Worm (Caenorhabditis elegans) whole organism, late embryonic: ENCODE data around the gene vhl-1.

Experiments
- C08G9.2 ChIP-seq: sonication (generic microtip); optimal IDR thresholded peaks from 2 replicates; lab custom pipeline; 2016; ENCODE audit warnings: mild to moderate bottlenecking, missing genetic modification characterization, moderate library complexity, missing compliant biosample characterization
- F13H6.1 ChIP-seq: sonication (generic microtip); optimal IDR thresholded peaks from 2 replicates; lab custom pipeline; 2016; ENCODE audit warnings: missing genetic modification characterization, missing compliant biosample characterization
- K09A11.1 ChIP-seq: sonication (generic microtip); optimal IDR thresholded peaks from 2 replicates; lab custom pipeline; 2017; ENCODE audit warnings: antibody characterized with exemption, mild to moderate bottlenecking, missing genetic modification characterization, missing compliant biosample characterization; ENCODE audit not compliant: insufficient read depth
- T23F11.4 ChIP-seq: fragments of 200-800 bp; sonication (Bioruptor generic); optimal IDR thresholded peaks from 2 replicates; lab custom pipeline; 2018; ENCODE audit warnings: mild to moderate bottlenecking, missing genetic modification characterization, missing compliant biosample characterization
- ama-1 ChIP-seq: fragments of 150-350 bp; optimal IDR thresholded peaks from 2 replicates; lab custom pipeline; 2014
- ceh-14 ChIP-seq: sonication (generic microtip); optimal IDR thresholded peaks from 2 replicates; lab custom pipeline; 2016; ENCODE audit warnings: missing genotype, missing genetic modification characterization, missing compliant biosample characterization
- ceh-18 ChIP-seq: sonication (generic microtip); optimal IDR thresholded peaks from 2 replicates; lab custom pipeline; 2016; ENCODE audit warnings: missing genetic modification characterization, missing compliant biosample characterization
- ceh-2 ChIP-seq: sonication (generic microtip); optimal IDR thresholded peaks from 2 replicates; lab custom pipeline; 2016; ENCODE audit warnings: missing genotype, missing genetic modification characterization, missing compliant biosample characterization
- ceh-22 ChIP-seq: sonication (generic microtip); optimal IDR thresholded peaks from 2 replicates; lab custom pipeline; 2017; ENCODE audit warnings: missing biosample characterization, missing genetic modification characterization
- ceh-24 ChIP-seq: sonication (generic microtip); optimal IDR thresholded peaks from 2 replicates; lab custom pipeline; 2016; ENCODE audit warnings: mild to moderate bottlenecking, missing genetic modification characterization, missing compliant biosample characterization
- ceh-31 ChIP-seq: sonication (generic microtip); optimal IDR thresholded peaks from 2 replicates; lab custom pipeline; 2016; ENCODE audit warnings: missing genetic modification characterization, missing compliant biosample characterization
- ceh-34 ChIP-seq: sonication (generic microtip); optimal IDR thresholded peaks from 2 replicates; lab custom pipeline; 2016; ENCODE audit warnings: mild to moderate bottlenecking, missing genetic modification characterization, missing compliant biosample characterization
- ceh-48 ChIP-seq: sonication (generic microtip); optimal IDR thresholded peaks from 2 replicates; lab custom pipeline; 2016; ENCODE audit warnings: missing genetic modification characterization, inconsistent platforms, missing compliant biosample characterization
- ceh-6 ChIP-seq: fragments of 200-800 bp; sonication (Bioruptor generic); optimal IDR thresholded peaks from 2 replicates; lab custom pipeline; 2018; ENCODE audit warnings: mild to moderate bottlenecking, missing genetic modification characterization, missing compliant biosample characterization
- che-1 ChIP-seq: sonication (generic microtip); optimal IDR thresholded peaks from 2 replicates; lab custom pipeline; 2016; ENCODE audit warnings: mild to moderate bottlenecking, missing genetic modification characterization, missing compliant biosample characterization
- dmd-4 ChIP-seq: sonication (generic microtip); optimal IDR thresholded peaks from 2 replicates; lab custom pipeline; 2016; ENCODE audit warnings: borderline replicate concordance, missing genetic modification characterization, missing compliant biosample characterization
- dve-1 ChIP-seq: sonication (generic microtip); optimal IDR thresholded peaks from 2 replicates; lab custom pipeline; 2017; ENCODE audit warnings: antibody characterized with exemption, mild to moderate bottlenecking, missing genetic modification characterization, missing compliant biosample characterization
- elt-2 ChIP-seq: sonication (generic microtip); optimal IDR thresholded peaks from 2 replicates; lab custom pipeline; 2016; ENCODE audit warnings: missing genetic modification reagents, missing genetic modification characterization, missing compliant biosample characterization
- elt-4 ChIP-seq: sonication (generic microtip); optimal IDR thresholded peaks from 2 replicates; lab custom pipeline; 2016; ENCODE audit warnings: missing genetic modification characterization, missing compliant biosample characterization
- ets-4 ChIP-seq: sonication (generic microtip); optimal IDR thresholded peaks from 2 replicates; lab custom pipeline; 2016; ENCODE audit warnings: missing genetic modification characterization, missing compliant biosample characterization
- fkh-6 ChIP-seq: sonication (generic microtip); optimal IDR thresholded peaks from 2 replicates; lab custom pipeline; 2016; ENCODE audit warnings: missing genetic modification characterization, missing compliant biosample characterization
- hlh-13 ChIP-seq: fragments of 200-800 bp; sonication (Bioruptor generic); optimal IDR thresholded peaks from 2 replicates; lab custom pipeline; 2018; ENCODE audit warnings: mild to moderate bottlenecking, missing genetic modification characterization, missing compliant biosample characterization
- lim-6 ChIP-seq: sonication (generic microtip); optimal IDR thresholded peaks from 2 replicates; lab custom pipeline; 2016; ENCODE audit warnings: missing genetic modification characterization, missing compliant biosample characterization
- lin-11 ChIP-seq: fragments of 200-800 bp; sonication (Bioruptor generic); optimal IDR thresholded peaks from 2 replicates; lab custom pipeline; 2018; ENCODE audit warnings: mild to moderate bottlenecking, missing genetic modification characterization, missing compliant biosample characterization
- madf-2 ChIP-seq: sonication (generic microtip); optimal IDR thresholded peaks from 2 replicates; lab custom pipeline; 2017; ENCODE audit warnings: missing genetic modification characterization, missing compliant biosample characterization
- mec-3 ChIP-seq: sonication (generic microtip); optimal IDR thresholded peaks from 2 replicates; lab custom pipeline; 2016; ENCODE audit warnings: borderline replicate concordance, missing genetic modification characterization, missing compliant biosample characterization
- nfya-1 ChIP-seq: sonication (generic microtip); optimal IDR thresholded peaks from 2 replicates; lab custom pipeline; 2017; ENCODE audit warnings: missing genetic modification characterization, mild to moderate bottlenecking, missing compliant biosample characterization, antibody characterized with exemption, moderate library complexity
- nhr-232 ChIP-seq: sonication (generic microtip); optimal IDR thresholded peaks from 2 replicates; lab custom pipeline; 2016; ENCODE audit warnings: missing genetic modification characterization, missing compliant biosample characterization
- odd-2 ChIP-seq: sonication (generic microtip); optimal IDR thresholded peaks from 2 replicates; lab custom pipeline; 2017; ENCODE audit warnings: antibody characterized with exemption, mild to moderate bottlenecking, missing genetic modification characterization, missing compliant biosample characterization
- pat-9 ChIP-seq: fragments of 200-800 bp; sonication (Bioruptor generic); optimal IDR thresholded peaks from 2 replicates; lab custom pipeline; 2018; ENCODE audit warnings: mild to moderate bottlenecking, missing genetic modification characterization, moderate library complexity, missing compliant biosample characterization
- pha-2 ChIP-seq: sonication (generic microtip); optimal IDR thresholded peaks from 2 replicates; lab custom pipeline; 2017; ENCODE audit warnings: mild to moderate bottlenecking, missing genetic modification characterization, missing compliant biosample characterization
- pha-4 ChIP-seq: fragments of 150-350 bp; optimal IDR thresholded peaks from 2 replicates; lab custom pipeline; 2018; ENCODE audit warnings: missing biosample characterization, missing genetic modification reagents, missing genetic modification characterization
- pqm-1 ChIP-seq: sonication (generic microtip); optimal IDR thresholded peaks from 2 replicates; lab custom pipeline; 2016; ENCODE audit warnings: missing genetic modification characterization, missing compliant biosample characterization
- pros-1 ChIP-seq: fragments of 150-350 bp; optimal IDR thresholded peaks from 2 replicates; lab custom pipeline; 2014; ENCODE audit warnings: missing biosample characterization, missing genetic modification reagents, missing genetic modification characterization
- ref-2 ChIP-seq: sonication (generic microtip); optimal IDR thresholded peaks from 2 replicates; lab custom pipeline; 2016; ENCODE audit warnings: missing genetic modification characterization, missing compliant biosample characterization
- rnt-1 ChIP-seq: sonication (generic microtip); optimal IDR thresholded peaks from 2 replicates; lab custom pipeline; 2016; ENCODE audit warnings: missing genetic modification characterization, missing compliant biosample characterization
- sox-4 ChIP-seq: sonication (generic microtip); optimal IDR thresholded peaks from 2 replicates; lab custom pipeline; 2017; ENCODE audit warnings: mild to moderate bottlenecking, missing genetic modification characterization, inconsistent platforms, missing compliant biosample characterization
- tbx-2 ChIP-seq: sonication (generic microtip); optimal IDR thresholded peaks from 2 replicates; lab custom pipeline; 2016; ENCODE audit warnings: missing genetic modification characterization, missing compliant biosample characterization
- unc-3 ChIP-seq, 2 experiments: fragments of 200-800 bp in 1 of 2; sonication (Bioruptor generic) in 1 of 2; sonication (generic microtip) in 1 of 2; conservative IDR thresholded peaks in 1 of 2; optimal IDR thresholded peaks in 1 of 2; 2 replicates each; pipeline versions ENCODE4 v1.3.6 to Lab custom; 2016 to 2022; ENCODE audit warnings: missing compliant biosample characterization in 2 of 2, missing genetic modification characterization in 2 of 2, missing genetic modification reagents in 1 of 2
- unc-42 ChIP-seq: sonication (generic microtip); optimal IDR thresholded peaks from 2 replicates; lab custom pipeline; 2016; ENCODE audit warnings: missing genotype, missing genetic modification characterization, missing compliant biosample characterization
- unc-55 ChIP-seq: sonication (generic microtip); optimal IDR thresholded peaks from 2 replicates; lab custom pipeline; 2017; ENCODE audit warnings: missing biosample characterization, missing genetic modification reagents, missing genetic modification characterization
- unc-86 ChIP-seq: sonication (generic microtip); optimal IDR thresholded peaks from 2 replicates; lab custom pipeline; 2016; ENCODE audit warnings: missing genetic modification characterization, missing compliant biosample characterization

vhl-1 gene

DNA sequence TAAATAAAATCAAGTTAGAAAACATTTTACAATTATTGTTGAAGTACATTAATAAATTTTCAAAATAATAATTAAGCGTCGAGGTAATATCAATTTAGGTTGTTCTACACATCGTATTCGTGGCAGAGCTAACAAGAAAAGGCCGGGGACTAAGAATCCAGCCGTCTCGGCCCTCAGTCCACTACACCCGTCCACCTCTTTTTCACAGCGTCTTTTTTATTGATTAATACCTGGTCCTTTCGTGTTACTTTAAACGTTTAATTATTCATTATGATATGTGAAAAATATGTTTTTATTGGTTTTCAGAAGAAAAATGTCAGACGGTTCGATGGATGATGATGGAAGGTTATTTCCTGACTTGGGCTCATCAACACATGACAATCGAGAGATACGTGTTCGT lies at the start of gene vhl-1:
TSS of gene vhl-1 (plus strand) at position 301 of the 400 bp plus-strand sequence.
- no peak for TF ChIP-seq odd-2
- TF ChIP-seq unc-55 = no peak
- TF ChIP-seq madf-2 (tag; lab: Kevin White, UChicago) = no peak
- no peak for TF ChIP-seq pqm-1 (tag; lab: Kevin White, UChicago)
- TF ChIP-seq unc-3 (GFP tag; conservative IDR thresholded peaks at IDR 0.05; lab: Robert Waterston, UW) = no peak
- no peak for TF ChIP-seq unc-3 (tag; optimal IDR thresholded peaks at IDR 0.05; lab: Kevin White, UChicago)
- no peak for TF ChIP-seq che-1 (tag; lab: Kevin White, UChicago)
- TF ChIP-seq F13H6.1 = no peak
- TF ChIP-seq hlh-13 (GFP tag; lab: Kevin White, UChicago) = no peak
- no peak for TF ChIP-seq fkh-6 (tag; lab: Kevin White, UChicago)

- TF ChIP-seq madf-2 (tag; lab: Kevin White, UChicago) = peak; percentile 13
- TF ChIP-seq T23F11.4 (GFP tag; lab: Kevin White, UChicago) = no peak
- TF ChIP-seq dve-1 (tag; lab: Kevin White, UChicago) = no peak
- TF ChIP-seq nhr-232 (tag; lab: Kevin White, UChicago) = no peak
- no peak for TF ChIP-seq lin-11
- no peak for TF ChIP-seq hlh-13 (GFP tag; lab: Kevin White, UChicago)
- TF ChIP-seq ceh-6 (GFP tag; lab: Kevin White, UChicago) = peak; percentile 23
- TF ChIP-seq ceh-48 (tag; lab: Kevin White, UChicago) = no peak
- TF ChIP-seq nfya-1 (tag; lab: Kevin White, UChicago) = peak; percentile 77
- no peak for TF ChIP-seq unc-55
- TF ChIP-seq sox-4 (tag; lab: Kevin White, UChicago) = no peak
- TF ChIP-seq ets-4 = no peak
- TF ChIP-seq lim-6 = no peak
- peak; percentile 2 for TF ChIP-seq ref-2 (tag; lab: Kevin White, UChicago)
- TF ChIP-seq pha-4 = no peak
- no peak for TF ChIP-seq elt-4 (tag; lab: Kevin White, UChicago)
- peak; percentile 20 for TF ChIP-seq rnt-1 (tag; lab: Kevin White, UChicago)
- TF ChIP-seq ceh-18 (tag; lab: Kevin White, UChicago) = peak; percentile 81
- TF ChIP-seq unc-42 = peak; percentile 90
- no peak for TF ChIP-seq C08G9.2 (tag; lab: Kevin White, UChicago)
- TF ChIP-seq pros-1 (tag; lab: Kevin White, UChicago) = peak; percentile 43
- peak; percentile 66 for TF ChIP-seq ceh-34
- TF ChIP-seq ceh-2 = no peak
- no peak for TF ChIP-seq unc-86 (tag; lab: Kevin White, UChicago)
- no peak for TF ChIP-seq F13H6.1
- peak; percentile 76 for TF ChIP-seq tbx-2 (tag; lab: Kevin White, UChicago)
- no peak for TF ChIP-seq elt-2 (tag; lab: Kevin White, UChicago)
- TF ChIP-seq pha-2 = no peak
- no peak for TF ChIP-seq ceh-22 (tag; lab: Kevin White, UChicago)
- peak; percentile 68 for TF ChIP-seq ceh-14 (tag; lab: Kevin White, UChicago)
- TF ChIP-seq K09A11.1 (tag; lab: Kevin White, UChicago) = no peak
- TF ChIP-seq ceh-24 (tag; lab: Kevin White, UChicago) = no peak
- peak; percentile 94 for TF ChIP-seq ceh-31 (tag; lab: Kevin White, UChicago)
- TF ChIP-seq ama-1 = no peak
Measured at ce11 chrX:11262319-11263074, 44.7 kb upstream of the vhl-1 start, which contains the start of gene C03A3.2. Gene C03A3.2, plus strand, starts transcription at chrX:11262848.

- TF ChIP-seq mec-3 (tag; lab: Kevin White, UChicago) (no peak), dmd-4 (tag; lab: Kevin White, UChicago) (no peak), ceh-14 (tag; lab: Kevin White, UChicago) (no peak), nfya-1 (tag; lab: Kevin White, UChicago) (no peak), tbx-2 (tag; lab: Kevin White, UChicago) (no peak), pat-9 (tag; lab: Kevin White, UChicago) (no peak)
Measured at ce11 chrX:11264715-11265114, 42.4 kb upstream of the vhl-1 start.
